Fruit fly (Drosophila melanogaster) whole organism, prepupa: Measurements from ENCODE around the gene Swip-1.

Experiments
- CG10631 ChIP-seq: fragments of 200-800 bp; sonication (Bioruptor generic); optimal IDR thresholded peaks from 2 replicates; lab custom pipeline; 2016; ENCODE audit warnings: missing biosample characterization, missing genetic modification characterization
- CG10669 ChIP-seq: fragments of 200-800 bp; sonication (Bioruptor generic); optimal IDR thresholded peaks from 3 replicates; lab custom pipeline; 2018; ENCODE audit warnings: missing biosample characterization, mild to moderate bottlenecking, missing genetic modification characterization, moderate library complexity
- CG11762 ChIP-seq: fragments of 200-800 bp; sonication (Bioruptor generic); optimal IDR thresholded peaks from 3 replicates; lab custom pipeline; 2016; ENCODE audit warnings: missing biosample characterization, missing genetic modification characterization; ENCODE audit not compliant: insufficient read depth
- CG11902 ChIP-seq: fragments of 200-800 bp; sonication (Bioruptor generic); optimal IDR thresholded peaks from 3 replicates; lab custom pipeline; 2016; ENCODE audit warnings: missing biosample characterization, missing genetic modification characterization
- CG15336 ChIP-seq: fragments of 200-800 bp; sonication (Bioruptor generic); IDR thresholded peaks from 2 replicates; pipeline ENCODE4 v1.3.6; 2022; ENCODE audit warnings: missing biosample characterization, missing genetic modification characterization
- CG1621 ChIP-seq: fragments of 200-800 bp; sonication (Bioruptor generic); optimal IDR thresholded peaks from 3 replicates; lab custom pipeline; 2018; ENCODE audit warnings: missing biosample characterization, mild to moderate bottlenecking, missing genetic modification characterization
- CG16779 ChIP-seq: fragments of 200-800 bp; sonication (Bioruptor generic); optimal IDR thresholded peaks from 3 replicates; lab custom pipeline; 2017; ENCODE audit warnings: missing biosample characterization, mild to moderate bottlenecking, missing genetic modification characterization
- CG3032 ChIP-seq: fragments of 200-800 bp; optimal IDR thresholded peaks from 2 replicates; lab custom pipeline; 2019; ENCODE audit warnings: missing biosample characterization, mild to moderate bottlenecking, missing genetic modification characterization, moderate library complexity
- CG32006 ChIP-seq: fragments of 200-800 bp; sonication (Bioruptor generic); optimal IDR thresholded peaks from 3 replicates; lab custom pipeline; 2017; ENCODE audit warnings: missing biosample characterization, mild to moderate bottlenecking, missing genetic modification characterization
- CG34406 ChIP-seq: fragments of 200-800 bp; sonication (Bioruptor generic); optimal IDR thresholded peaks from 3 replicates; lab custom pipeline; 2016; ENCODE audit warnings: missing biosample characterization, missing genetic modification characterization
- CG3919 ChIP-seq: fragments of 200-800 bp; sonication (Bioruptor generic); optimal IDR thresholded peaks from 3 replicates; lab custom pipeline; 2016; ENCODE audit warnings: missing biosample characterization, missing genetic modification characterization
- CG4318 ChIP-seq: fragments of 200-800 bp; sonication (Bioruptor generic); optimal IDR thresholded peaks from 3 replicates; lab custom pipeline; 2017; ENCODE audit warnings: missing biosample characterization, mild to moderate bottlenecking, missing genetic modification characterization
- CG6163 ChIP-seq: fragments of 200-800 bp; sonication (Bioruptor generic); IDR thresholded peaks from 3 replicates; pipeline ENCODE4 v1.3.6; 2022; ENCODE audit warnings: missing biosample characterization, missing genetic modification characterization
- CG6276 ChIP-seq: fragments of 200-800 bp; sonication (Bioruptor generic); optimal IDR thresholded peaks from 2 replicates; lab custom pipeline; 2017; ENCODE audit warnings: missing biosample characterization, mild to moderate bottlenecking, missing genetic modification characterization
- CG6792 ChIP-seq: fragments of 200-800 bp; sonication (Bioruptor generic); optimal IDR thresholded peaks from 3 replicates; lab custom pipeline; 2016; ENCODE audit warnings: missing biosample characterization, missing genetic modification characterization
- CG6808 ChIP-seq: fragments of 200-800 bp; sonication (Bioruptor generic); optimal IDR thresholded peaks from 3 replicates; lab custom pipeline; 2017; ENCODE audit warnings: missing biosample characterization, missing genetic modification characterization, mild to moderate bottlenecking, moderate library complexity, missing genetic modification reagents
- CG6854 ChIP-seq: fragments of 200-800 bp; sonication (Bioruptor generic); optimal IDR thresholded peaks from 2 replicates; lab custom pipeline; 2017; ENCODE audit warnings: missing biosample characterization, mild to moderate bottlenecking, missing genetic modification characterization
- CG8119 ChIP-seq: fragments of 200-800 bp; sonication (Bioruptor generic); IDR thresholded peaks from 3 replicates; pipeline ENCODE4 v1.3.6; 2022; ENCODE audit warnings: missing biosample characterization, missing genetic modification characterization
- CG8319 ChIP-seq: fragments of 200-800 bp; sonication (Bioruptor generic); optimal IDR thresholded peaks from 3 replicates; lab custom pipeline; 2016; ENCODE audit warnings: missing biosample characterization, missing genetic modification characterization
- CG8632 ChIP-seq: fragments of 200-800 bp; sonication (Bioruptor generic); optimal IDR thresholded peaks from 3 replicates; lab custom pipeline; 2016; ENCODE audit warnings: missing biosample characterization, missing genetic modification characterization
- CG9139 ChIP-seq: fragments of 200-800 bp; sonication (Bioruptor generic); optimal IDR thresholded peaks from 3 replicates; lab custom pipeline; 2017; ENCODE audit warnings: missing biosample characterization, mild to moderate bottlenecking, missing genetic modification characterization
- Eip75B ChIP-seq: fragments of 200-800 bp; sonication (Bioruptor generic); optimal IDR thresholded peaks from 3 replicates; lab custom pipeline; 2016; ENCODE audit warnings: missing biosample characterization, missing genetic modification characterization
- Eip78C ChIP-seq: fragments of 200-800 bp; sonication (Bioruptor generic); peaks from one replicate; lab custom pipeline; 2016; ENCODE audit warnings: missing biosample characterization, missing genetic modification characterization
- Eip93F ChIP-seq: fragments of 200-800 bp; sonication (Bioruptor generic); optimal IDR thresholded peaks from 2 replicates; lab custom pipeline; 2016; ENCODE audit warnings: missing biosample characterization, mild to moderate bottlenecking, missing genetic modification characterization
- Ets21C ChIP-seq: fragments of 200-800 bp; sonication (Bioruptor generic); optimal IDR thresholded peaks from 3 replicates; lab custom pipeline; 2016; ENCODE audit warnings: missing biosample characterization, missing genetic modification characterization
- Ets96B ChIP-seq: fragments of 200-800 bp; optimal IDR thresholded peaks from 2 replicates; lab custom pipeline; 2019; ENCODE audit warnings: missing biosample characterization, mild to moderate bottlenecking, missing genetic modification characterization, moderate library complexity
- Hr38 ChIP-seq: sonication (Bioruptor generic); optimal IDR thresholded peaks from 2 replicates; lab custom pipeline; 2016; ENCODE audit warnings: missing biosample characterization, missing genetic modification characterization
- Hr39 ChIP-seq: fragments of 200-800 bp; sonication (Bioruptor generic); optimal IDR thresholded peaks from 2 replicates; lab custom pipeline; 2016; ENCODE audit warnings: missing biosample characterization, missing genetic modification characterization
- Lpt ChIP-seq: fragments of 200-800 bp; sonication (Bioruptor generic); optimal IDR thresholded peaks from 3 replicates; lab custom pipeline; 2016; ENCODE audit warnings: missing biosample characterization, missing genetic modification characterization
- Met ChIP-seq: fragments of 200-800 bp; sonication (Bioruptor generic); optimal IDR thresholded peaks from 3 replicates; lab custom pipeline; 2016; ENCODE audit warnings: missing biosample characterization, missing genetic modification characterization
- OdsH ChIP-seq: fragments of 200-800 bp; sonication (Bioruptor generic); optimal IDR thresholded peaks from 3 replicates; lab custom pipeline; 2016; ENCODE audit warnings: missing biosample characterization, missing genetic modification characterization
- Smox ChIP-seq: fragments of 200-800 bp; sonication (Bioruptor generic); optimal IDR thresholded peaks from 3 replicates; lab custom pipeline; 2016; ENCODE audit warnings: missing biosample characterization, missing genetic modification characterization
- Sox102F ChIP-seq: fragments of 200-800 bp; sonication (Bioruptor generic); optimal IDR thresholded peaks from 2 replicates; lab custom pipeline; 2016; ENCODE audit warnings: missing biosample characterization, mild to moderate bottlenecking, missing genetic modification characterization
- Sox14 ChIP-seq: fragments of 200-800 bp; sonication (Bioruptor generic); optimal IDR thresholded peaks from 3 replicates; lab custom pipeline; 2016; ENCODE audit warnings: missing biosample characterization, missing genetic modification characterization
- achi ChIP-seq: fragments of 200-800 bp; sonication (Bioruptor generic); optimal IDR thresholded peaks from 3 replicates; lab custom pipeline; 2016; ENCODE audit warnings: missing biosample characterization, missing genetic modification characterization
- acj6 ChIP-seq: fragments of 200-800 bp; sonication (Bioruptor generic); optimal IDR thresholded peaks from 3 replicates; lab custom pipeline; 2016; ENCODE audit warnings: missing biosample characterization, missing genetic modification characterization
- cyc ChIP-seq: fragments of 200-800 bp; sonication (Bioruptor generic); optimal IDR thresholded peaks from 3 replicates; lab custom pipeline; 2016; ENCODE audit warnings: missing biosample characterization, missing genetic modification characterization
- dac ChIP-seq: fragments of 200-800 bp; sonication (Bioruptor generic); optimal IDR thresholded peaks from 2 replicates; lab custom pipeline; 2017; ENCODE audit warnings: missing biosample characterization, mild to moderate bottlenecking, missing genetic modification characterization
- dsx ChIP-seq: fragments of 200-800 bp; optimal IDR thresholded peaks from 3 replicates; lab custom pipeline; 2019; ENCODE audit warnings: missing biosample characterization, mild to moderate bottlenecking, missing genetic modification characterization, moderate library complexity; ENCODE audit not compliant: poor library complexity, severe bottlenecking
- fd59A ChIP-seq: fragments of 200-800 bp; sonication (Bioruptor generic); optimal IDR thresholded peaks from 2 replicates; lab custom pipeline; 2017; ENCODE audit warnings: missing biosample characterization, mild to moderate bottlenecking, missing genetic modification characterization, missing genetic modification reagents
- fd85E ChIP-seq: fragments of 200-800 bp; sonication (Bioruptor generic); optimal IDR thresholded peaks from 3 replicates; lab custom pipeline; 2016; ENCODE audit warnings: missing biosample characterization, missing genetic modification characterization
- fkh ChIP-seq: fragments of 200-800 bp; sonication (Bioruptor generic); optimal IDR thresholded peaks from 3 replicates; lab custom pipeline; 2017; ENCODE audit warnings: missing biosample characterization, mild to moderate bottlenecking, missing genetic modification characterization, moderate library complexity
- lz ChIP-seq: fragments of 200-800 bp; sonication (Bioruptor generic); optimal IDR thresholded peaks from 3 replicates; lab custom pipeline; 2016; ENCODE audit warnings: missing biosample characterization, missing genetic modification characterization
- net ChIP-seq: fragments of 200-800 bp; sonication (Bioruptor generic); optimal IDR thresholded peaks from 3 replicates; lab custom pipeline; 2016; ENCODE audit warnings: missing biosample characterization, missing genetic modification characterization
- pdm3 ChIP-seq: fragments of 200-800 bp; sonication (Bioruptor generic); optimal IDR thresholded peaks from 3 replicates; lab custom pipeline; 2016; ENCODE audit warnings: missing biosample characterization, missing genetic modification characterization
- salr ChIP-seq, 2 experiments: fragments of 200-800 bp; sonication (Bioruptor generic); optimal IDR thresholded peaks; 3 replicates each; lab custom pipeline; 2016 to 2018; ENCODE audit warnings: missing biosample characterization in 2 of 2, missing genetic modification characterization in 2 of 2, mild to moderate bottlenecking in 1 of 2
- spab ChIP-seq: fragments of 200-800 bp; sonication (Bioruptor generic); optimal IDR thresholded peaks from 2 replicates; lab custom pipeline; 2017; ENCODE audit warnings: missing biosample characterization, mild to moderate bottlenecking, missing genetic modification characterization, missing genetic modification reagents
- ss ChIP-seq, 2 experiments: fragments of 200-800 bp; sonication (Bioruptor generic); optimal IDR thresholded peaks; 2 replicates in 1 of 2; 3 replicates in 1 of 2; lab custom pipeline; 2017 to 2018; ENCODE audit warnings: mild to moderate bottlenecking in 2 of 2, missing biosample characterization in 2 of 2, missing genetic modification characterization in 2 of 2, moderate library complexity in 1 of 2
- topi ChIP-seq: fragments of 200-800 bp; sonication (Bioruptor generic); optimal IDR thresholded peaks from 3 replicates; lab custom pipeline; 2016; ENCODE audit warnings: missing biosample characterization, missing genetic modification characterization
- vri ChIP-seq: fragments of 200-800 bp; sonication (Bioruptor generic); optimal IDR thresholded peaks from 3 replicates; lab custom pipeline; 2016; ENCODE audit warnings: missing biosample characterization, mild to moderate bottlenecking, missing genetic modification characterization

The Swip-1 gene

dm6 chr2L:19014032-19014880 is 27.2 kb upstream of the Swip-1 start:
- TF ChIP-seq CG34406 (GFP tag; lab: Kevin White, UChicago) (peak; percentile 19), CG32006 (GFP tag; lab: Kevin White, UChicago) (peak; percentile 58), CG1621 (tag; lab: Kevin White, UChicago) (no peak), CG6854 (no peak), Sox14 (no peak), CG8119 (GFP tag; lab: Robert Waterston, UW) (peak; percentile 40; the same call in 1 of the 3 replicates), fkh (GFP tag; lab: Kevin White, UChicago) (peak; percentile 23), dac (GFP tag; lab: Kevin White, UChicago) (no peak), Eip75B (GFP tag; lab: Kevin White, UChicago) (peak; percentile 14), CG8319 (no peak), CG9139 (GFP tag; lab: Kevin White, UChicago) (peak; percentile 33), CG6276 (peak; percentile 39), CG6792 (GFP tag; lab: Kevin White, UChicago) (peak; percentile 29), CG3032 (tag; lab: Kevin White, UChicago) (peak; percentile 66), CG4318 (GFP tag; lab: Kevin White, UChicago) (peak; percentile 15), Eip78C (GFP tag; lab: Kevin White, UChicago) (peak; percentile 86), Hr38 (GFP tag; lab: Kevin White, UChicago) (no peak), CG16779 (peak; percentile 10), lz (peak; percentile 22), CG11902 (GFP tag; lab: Kevin White, UChicago) (no peak), CG10631 (GFP tag; lab: Kevin White, UChicago) (peak; percentile 41), CG8632 (GFP tag; lab: Kevin White, UChicago) (peak; percentile 44), achi (peak; percentile 38), CG10669 (GFP tag; lab: Kevin White, UChicago) (peak; percentile 59), CG6808 (GFP tag; lab: Kevin White, UChicago) (peak; percentile 70), fd59A (peak; percentile 23), pdm3 (GFP tag; lab: Kevin White, UChicago) (peak; percentile 19), Met (GFP tag; lab: Kevin White, UChicago) (peak; percentile 11), CG3919 (GFP tag; lab: Kevin White, UChicago) (peak; percentile 30), Ets21C (GFP tag; lab: Kevin White, UChicago) (no peak), Eip93F (GFP tag; lab: Kevin White, UChicago) (no peak), acj6 (GFP tag; lab: Kevin White, UChicago) (peak; percentile 49), Sox102F (GFP tag; lab: Kevin White, UChicago) (peak; percentile 27), fd85E (no peak), salr (GFP tag; optimal IDR thresholded peaks at IDR 0.05; lab: Kevin White, UChicago) (peak in 1 of 2 experiments; percentile 35), net (GFP tag; lab: Kevin White, UChicago) (no peak), Hr39 (no peak), OdsH (GFP tag; lab: Kevin White, UChicago) (peak; percentile 52), cyc (peak; percentile 11), dsx (peak; percentile 61), Lpt (GFP tag; lab: Kevin White, UChicago) (no peak), CG15336 (peak; percentile 47), ss (GFP tag; optimal IDR thresholded peaks at IDR 0.05; lab: Kevin White, UChicago) (peak; percentile 55 to 66), spab (GFP tag; lab: Kevin White, UChicago) (peak; percentile 48), CG11762 (GFP tag; lab: Kevin White, UChicago) (peak; percentile 28), Ets96B (peak; percentile 62), topi (GFP tag; lab: Kevin White, UChicago) (peak; percentile 34), vri (GFP tag; lab: Kevin White, UChicago) (no peak), CG6163 (GFP tag; lab: Robert Waterston, UW) (no peak), Smox (GFP tag; lab: Kevin White, UChicago) (peak; percentile 28)
